Worm (Caenorhabditis elegans) whole organism, L4 larva: ENCODE results near the gene C33D9.10.

Source experiments
- F26F4.8 ChIP-seq: fragments of 200-800 bp; sonication (Bioruptor generic); conservative IDR thresholded peaks from 2 replicates; pipeline ENCODE4 v1.3.6; 2022; ENCODE audit warnings: missing genetic modification characterization, missing compliant biosample characterization
- F37D6.2 ChIP-seq: sonication (generic microtip); optimal IDR thresholded peaks from 2 replicates; lab custom pipeline; 2016; ENCODE audit warnings: mild to moderate bottlenecking, missing genetic modification characterization, missing compliant biosample characterization
- F44E2.7 ChIP-seq: fragments of 200-800 bp; sonication (Bioruptor generic); IDR thresholded peaks from 2 replicates; pipeline ENCODE4 v2.1.2; 2022; ENCODE audit warnings: missing genetic modification characterization, missing compliant biosample characterization
- Y75B8A.6 ChIP-seq: fragments of 200-800 bp; sonication (Bioruptor generic); IDR thresholded peaks from 2 replicates; pipeline ENCODE4 v1.3.6; 2022; ENCODE audit warnings: missing genetic modification reagents, missing genetic modification characterization, missing compliant biosample characterization
- aha-1 ChIP-seq: fragments of 150-350 bp; peaks from one replicate; lab custom pipeline; 2014; ENCODE audit warnings: missing biosample characterization, missing genetic modification characterization
- aly-2 ChIP-seq: sonication (generic microtip); optimal IDR thresholded peaks from 2 replicates; lab custom pipeline; 2018; ENCODE audit warnings: missing biosample characterization, missing genetic modification characterization
- ama-1 ChIP-seq: fragments of 150-350 bp; optimal IDR thresholded peaks from 2 replicates; lab custom pipeline; 2014; ENCODE audit warnings: inconsistent platforms, mixed read lengths
- arid-1 ChIP-seq: fragments of 200-800 bp; sonication (Bioruptor generic); conservative IDR thresholded peaks from 2 replicates; pipeline ENCODE4 v1.3.6; 2022; ENCODE audit warnings: missing genetic modification reagents, missing genetic modification characterization, missing compliant biosample characterization
- attf-4 ChIP-seq: sonication (generic microtip); optimal IDR thresholded peaks from 3 replicates; lab custom pipeline; 2017; ENCODE audit warnings: missing biosample characterization, missing genetic modification characterization
- ceh-20 ChIP-seq: fragments of 200-800 bp; sonication (Bioruptor generic); IDR thresholded peaks from 2 replicates; pipeline ENCODE4 v1.3.6; 2022; ENCODE audit warnings: missing genetic modification reagents, missing genetic modification characterization, missing compliant biosample characterization
- ceh-28 ChIP-seq: fragments of 150-350 bp; optimal IDR thresholded peaks from 2 replicates; lab custom pipeline; 2014; ENCODE audit warnings: missing biosample characterization, missing genetic modification reagents, missing genetic modification characterization
- ceh-44 ChIP-seq: fragments of 200-800 bp; sonication (Bioruptor generic); IDR thresholded peaks from 2 replicates; pipeline ENCODE4 v1.3.6; 2022; ENCODE audit warnings: missing genetic modification reagents, missing genetic modification characterization, missing compliant biosample characterization
- daf-8 ChIP-seq: fragments of 200-800 bp; sonication (Bioruptor generic); IDR thresholded peaks from 2 replicates; pipeline ENCODE4 v1.3.6; 2022; ENCODE audit warnings: missing genetic modification characterization, missing compliant biosample characterization
- dmd-6 ChIP-seq: fragments of 200-800 bp; sonication (Bioruptor generic); IDR thresholded peaks from 2 replicates; pipeline ENCODE4 v1.3.6; 2022; ENCODE audit warnings: missing genetic modification reagents, missing genetic modification characterization, missing compliant biosample characterization
- dmd-9 ChIP-seq: fragments of 200-800 bp; sonication (Bioruptor generic); IDR thresholded peaks from 2 replicates; pipeline ENCODE4 v1.3.6; 2022; ENCODE audit warnings: missing genetic modification reagents, missing genetic modification characterization, missing compliant biosample characterization
- dpl-1 ChIP-seq: fragments of 150-350 bp; optimal IDR thresholded peaks from 2 replicates; lab custom pipeline; 2014; ENCODE audit warnings: missing biosample characterization, missing genetic modification reagents, missing genetic modification characterization
- duxl-1 ChIP-seq: sonication (generic microtip); optimal IDR thresholded peaks from 2 replicates; lab custom pipeline; 2016; ENCODE audit warnings: mild to moderate bottlenecking, missing genetic modification characterization, moderate library complexity, missing compliant biosample characterization; ENCODE audit not compliant: poor library complexity
- egl-43 ChIP-seq: fragments of 200-800 bp; sonication (Bioruptor generic); IDR thresholded peaks from 2 replicates; pipeline ENCODE4 v1.3.6; 2022; ENCODE audit warnings: missing genetic modification reagents, missing genetic modification characterization, missing compliant biosample characterization
- hlh-11 ChIP-seq: fragments of 200-800 bp; sonication (Bioruptor generic); optimal IDR thresholded peaks from 2 replicates; lab custom pipeline; 2018; ENCODE audit warnings: mild to moderate bottlenecking, missing genetic modification characterization, missing compliant biosample characterization
- hlh-30 ChIP-seq: sonication (generic microtip); optimal IDR thresholded peaks from 2 replicates; lab custom pipeline; 2017; ENCODE audit warnings: antibody characterized with exemption, mild to moderate bottlenecking, missing genetic modification characterization, missing compliant biosample characterization; ENCODE audit not compliant: insufficient read depth
- jun-1 ChIP-seq: fragments of 150-350 bp; optimal IDR thresholded peaks from 2 replicates; lab custom pipeline; 2014; ENCODE audit warnings: missing biosample characterization, missing genetic modification reagents, missing genetic modification characterization
- lin-1 ChIP-seq: fragments of 200-800 bp; sonication (Bioruptor generic); IDR thresholded peaks from 2 replicates; pipeline ENCODE4 v1.3.6; 2022; ENCODE audit warnings: missing genetic modification reagents, missing genetic modification characterization, missing compliant biosample characterization
- lin-15B ChIP-seq: fragments of 150-350 bp; sonication (generic microtip); optimal IDR thresholded peaks from 3 replicates; lab custom pipeline; 2014; ENCODE audit warnings: missing biosample characterization, missing genetic modification characterization
- lin-29 ChIP-seq: fragments of 200-800 bp; sonication (Bioruptor generic); IDR thresholded peaks from 2 replicates; pipeline ENCODE4 v1.3.6; 2022; ENCODE audit warnings: missing genetic modification reagents, missing genetic modification characterization, missing compliant biosample characterization
- lin-38 ChIP-seq: fragments of 200-800 bp; sonication (Bioruptor generic); IDR thresholded peaks from 2 replicates; pipeline ENCODE4 v1.3.6; 2022; ENCODE audit warnings: missing genetic modification reagents, missing genetic modification characterization, missing compliant biosample characterization
- lin-39 ChIP-seq: fragments of 150-350 bp; optimal IDR thresholded peaks from 2 replicates; lab custom pipeline; 2014; ENCODE audit warnings: missing biosample characterization, missing genetic modification reagents, missing genetic modification characterization
- lsy-2 ChIP-seq, 2 experiments: fragments of 150-350 bp in 1 of 2; sonication (generic microtip) in 1 of 2; optimal IDR thresholded peaks; 2 replicates each; lab custom pipeline; 2014 to 2017; ENCODE audit warnings: missing biosample characterization in 2 of 2, missing genetic modification characterization in 2 of 2
- madf-5 ChIP-seq, 2 experiments: fragments of 200-800 bp; sonication (Bioruptor generic); IDR thresholded peaks; 2 replicates each; pipeline ENCODE4 v1.3.6; 2022; ENCODE audit warnings: missing compliant biosample characterization in 2 of 2, missing genetic modification characterization in 2 of 2
- madf-9 ChIP-seq: fragments of 200-800 bp; sonication (Bioruptor generic); conservative IDR thresholded peaks from 2 replicates; pipeline ENCODE4 v1.3.6; 2022; ENCODE audit warnings: missing genetic modification reagents, missing genetic modification characterization, missing compliant biosample characterization
- mdt-29 ChIP-seq: fragments of 200-800 bp; sonication (Bioruptor generic); IDR thresholded peaks from 2 replicates; pipeline ENCODE4 v1.3.6; 2022; ENCODE audit warnings: missing genetic modification reagents, missing genetic modification characterization, missing compliant biosample characterization
- mep-1 ChIP-seq: fragments of 150-350 bp; sonication (generic microtip); optimal IDR thresholded peaks from 3 replicates; lab custom pipeline; 2014; ENCODE audit warnings: missing biosample characterization, missing genetic modification characterization
- mes-2 ChIP-seq: sonication (generic microtip); optimal IDR thresholded peaks from 2 replicates; lab custom pipeline; 2016; ENCODE audit warnings: missing genotype, mild to moderate bottlenecking, missing genetic modification characterization, missing compliant biosample characterization; ENCODE audit not compliant: poor library complexity, severe bottlenecking
- mxl-3 ChIP-seq: fragments of 200-800 bp; sonication (Bioruptor generic); optimal IDR thresholded peaks from 2 replicates; lab custom pipeline; 2018; ENCODE audit warnings: mild to moderate bottlenecking, missing genetic modification characterization, missing compliant biosample characterization
- nhr-10 ChIP-seq: fragments of 150-350 bp; optimal IDR thresholded peaks from 2 replicates; lab custom pipeline; 2014; ENCODE audit warnings: missing biosample characterization, missing genetic modification characterization
- nhr-11 ChIP-seq: fragments of 150-350 bp; optimal IDR thresholded peaks from 2 replicates; lab custom pipeline; 2014; ENCODE audit warnings: missing biosample characterization, missing genetic modification characterization
- nhr-237 ChIP-seq: sonication (generic microtip); optimal IDR thresholded peaks from 2 replicates; lab custom pipeline; 2017; ENCODE audit warnings: missing biosample characterization, missing genetic modification characterization
- nhr-25 ChIP-seq: sonication (generic microtip); optimal IDR thresholded peaks from 2 replicates; lab custom pipeline; 2017; ENCODE audit warnings: missing genetic modification characterization, mild to moderate bottlenecking, missing compliant biosample characterization, antibody characterized with exemption, moderate library complexity, borderline replicate concordance; ENCODE audit not compliant: insufficient read depth
- nhr-28 ChIP-seq: fragments of 150-350 bp; optimal IDR thresholded peaks from 2 replicates; lab custom pipeline; 2014; ENCODE audit warnings: missing biosample characterization, missing genetic modification characterization
- nhr-41 ChIP-seq: fragments of 200-800 bp; sonication (Bioruptor generic); IDR thresholded peaks from 2 replicates; pipeline ENCODE4 v1.3.6; 2022; ENCODE audit warnings: missing genetic modification reagents, missing genetic modification characterization, missing compliant biosample characterization
- nhr-48 ChIP-seq: sonication (generic microtip); optimal IDR thresholded peaks from 2 replicates; lab custom pipeline; 2016; ENCODE audit warnings: mild to moderate bottlenecking, missing genetic modification characterization, missing compliant biosample characterization
- nhr-6 ChIP-seq: fragments of 150-350 bp; optimal IDR thresholded peaks from 2 replicates; lab custom pipeline; 2014; ENCODE audit warnings: missing biosample characterization, missing genetic modification characterization
- nhr-77 ChIP-seq: fragments of 150-350 bp; optimal IDR thresholded peaks from 2 replicates; lab custom pipeline; 2014; ENCODE audit warnings: missing biosample characterization, missing genetic modification characterization
- php-3 ChIP-seq: fragments of 200-800 bp; sonication (Bioruptor generic); IDR thresholded peaks from 2 replicates; pipeline ENCODE4 v1.3.6; 2022; ENCODE audit warnings: missing genetic modification reagents, missing genetic modification characterization, missing compliant biosample characterization
- saeg-2 ChIP-seq: fragments of 200-800 bp; sonication (Bioruptor generic); IDR thresholded peaks from 2 replicates; pipeline ENCODE4 v1.3.6; 2022; ENCODE audit warnings: missing genetic modification reagents, missing genetic modification characterization, missing compliant biosample characterization
- sdz-12 ChIP-seq: fragments of 200-800 bp; sonication (Bioruptor generic); optimal IDR thresholded peaks from 2 replicates; lab custom pipeline; 2018; ENCODE audit warnings: mild to moderate bottlenecking, missing genetic modification characterization, missing compliant biosample characterization
- snpc-4 ChIP-seq: fragments of 150-350 bp; optimal IDR thresholded peaks from 2 replicates; lab custom pipeline; 2014; ENCODE audit warnings: missing biosample characterization, missing genetic modification characterization
- unc-39 ChIP-seq: sonication (generic microtip); optimal IDR thresholded peaks from 2 replicates; lab custom pipeline; 2017; ENCODE audit warnings: missing biosample characterization, missing genetic modification characterization
- unc-62 ChIP-seq, 3 experiments: fragments of 150-350 bp in 1 of 3; sonication (generic microtip); optimal IDR thresholded peaks in 2 of 3; peaks in 1 of 3; 1 replicate in 1 of 3; 2 replicates in 2 of 3; lab custom pipeline; 2014 to 2017; ENCODE audit warnings: missing biosample characterization in 3 of 3, missing genetic modification characterization in 3 of 3, missing genetic modification reagents in 3 of 3, missing genotype in 1 of 3
- vab-7 ChIP-seq: fragments of 200-800 bp; sonication (Bioruptor generic); IDR thresholded peaks from 2 replicates; pipeline ENCODE4 v1.3.6; 2022; ENCODE audit warnings: missing genetic modification reagents, missing genetic modification characterization, missing compliant biosample characterization
- zag-1 ChIP-seq: fragments of 150-350 bp; optimal IDR thresholded peaks from 2 replicates; lab custom pipeline; 2014; ENCODE audit warnings: missing biosample characterization, missing genetic modification characterization
- zfp-2 ChIP-seq: sonication (generic microtip); optimal IDR thresholded peaks from 2 replicates; lab custom pipeline; 2016; ENCODE audit warnings: mild to moderate bottlenecking, missing genetic modification characterization, missing compliant biosample characterization
- zip-11 ChIP-seq: fragments of 200-800 bp; sonication (Bioruptor generic); IDR thresholded peaks from 2 replicates; pipeline ENCODE4 v1.3.6; 2022; ENCODE audit warnings: missing genetic modification characterization, missing compliant biosample characterization

The C33D9.10 gene

ce11 chrIV:8826606-8827000 is 38.7 kb upstream of the C33D9.10 start (continued):
- TF ChIP-seq nhr-77 (tag; lab: Kevin White, UChicago) (no peak), mep-1 (peak; percentile 16), nhr-25 (no peak), saeg-2 (no peak), F44E2.7 (GFP tag; lab: Robert Waterston, UW) (no peak), nhr-11 (tag; lab: Kevin White, UChicago) (no peak), mes-2 (peak; percentile 54), aly-2 (tag; lab: Kevin White, UChicago) (no peak), mxl-3 (GFP tag; lab: Kevin White, UChicago) (no peak), php-3 (GFP tag; lab: Robert Waterston, UW) (no peak), snpc-4 (no peak), unc-62 (GFP tag; optimal IDR thresholded peaks at IDR 0.05 in 1 of 2; lab: Kevin White, UChicago) (no peak), unc-62 (tag; optimal IDR thresholded peaks at IDR 0.05; lab: Kevin White, UChicago) (no peak), nhr-28 (no peak), nhr-10 (tag; lab: Kevin White, UChicago) (no peak), nhr-237 (tag; lab: Kevin White, UChicago) (no peak), aha-1 (tag; lab: Kevin White, UChicago) (peak; percentile 90), zfp-2 (tag; lab: Kevin White, UChicago) (no peak), ceh-44 (GFP tag; lab: Robert Waterston, UW) (no peak), lin-29 (GFP tag; lab: Robert Waterston, UW) (no peak), nhr-6 (tag; lab: Kevin White, UChicago) (no peak), dpl-1 (peak; percentile 44), dmd-9 (GFP tag; lab: Robert Waterston, UW) (no peak), mdt-29 (GFP tag; lab: Robert Waterston, UW) (no peak), madf-9 (GFP tag; lab: Robert Waterston, UW) (no peak), unc-39 (tag; lab: Kevin White, UChicago) (no peak), arid-1 (GFP tag; lab: Robert Waterston, UW) (no peak), lin-39 (tag; lab: Kevin White, UChicago) (no peak), nhr-41 (GFP tag; lab: Robert Waterston, UW) (no peak), lsy-2 (tag; optimal IDR thresholded peaks at IDR 0.05; lab: Kevin White, UChicago) (peak in 1 of 2 experiments; percentile 50), egl-43 (GFP tag; lab: Robert Waterston, UW) (no peak), lin-15B (tag; lab: Kevin White, UChicago) (no peak), madf-5 (GFP tag; IDR thresholded peaks at IDR 0.05; lab: Robert Waterston, UW) (no peak), F37D6.2 (tag; lab: Kevin White, UChicago) (no peak), Y75B8A.6 (GFP tag; lab: Robert Waterston, UW) (no peak), attf-4 (tag; lab: Kevin White, UChicago) (no peak), vab-7 (no peak; the same call in 1 of the 2 replicates), hlh-30 (tag; lab: Kevin White, UChicago) (no peak), lin-38 (GFP tag; lab: Robert Waterston, UW) (peak; percentile 44; the same call in 1 of the 2 replicates), zag-1 (tag; lab: Kevin White, UChicago) (no peak), jun-1 (tag; lab: Kevin White, UChicago) (no peak), ceh-20 (no peak), sdz-12 (GFP tag; lab: Kevin White, UChicago) (no peak), duxl-1 (no peak), hlh-11 (peak; percentile 22), nhr-48 (tag; lab: Kevin White, UChicago) (no peak), lin-1 (no peak), dmd-6 (GFP tag; lab: Robert Waterston, UW) (no peak), ama-1 (lab: Kevin White, UChicago) (no peak), F26F4.8 (GFP tag; lab: Robert Waterston, UW) (no peak), ceh-28 (tag; lab: Kevin White, UChicago) (peak; percentile 31), daf-8 (no peak), zip-11 (GFP tag; lab: Robert Waterston, UW) (no peak)
